Fruit fly (Drosophila melanogaster) whole organism, prepupa: ENCODE results near the gene CG5828.

Source experiments
- Blimp-1 ChIP-seq: fragments of 200-800 bp; sonication (Bioruptor generic); optimal IDR thresholded peaks from 3 replicates; lab custom pipeline; 2017; ENCODE audit warnings: missing biosample characterization, missing genetic modification characterization, mild to moderate bottlenecking, moderate library complexity, missing genetic modification reagents
- CG10631 ChIP-seq: fragments of 200-800 bp; sonication (Bioruptor generic); optimal IDR thresholded peaks from 2 replicates; lab custom pipeline; 2016; ENCODE audit warnings: missing biosample characterization, missing genetic modification characterization
- CG10669 ChIP-seq: fragments of 200-800 bp; sonication (Bioruptor generic); optimal IDR thresholded peaks from 3 replicates; lab custom pipeline; 2018; ENCODE audit warnings: missing biosample characterization, mild to moderate bottlenecking, missing genetic modification characterization, moderate library complexity
- CG11294 ChIP-seq: fragments of 200-800 bp; sonication (Bioruptor generic); IDR thresholded peaks from 2 replicates; pipeline ENCODE4 v1.3.6; 2022; ENCODE audit warnings: missing biosample characterization, missing genetic modification characterization
- CG11762 ChIP-seq: fragments of 200-800 bp; sonication (Bioruptor generic); optimal IDR thresholded peaks from 3 replicates; lab custom pipeline; 2016; ENCODE audit warnings: missing biosample characterization, missing genetic modification characterization; ENCODE audit not compliant: insufficient read depth
- CG11902 ChIP-seq: fragments of 200-800 bp; sonication (Bioruptor generic); optimal IDR thresholded peaks from 3 replicates; lab custom pipeline; 2016; ENCODE audit warnings: missing biosample characterization, missing genetic modification characterization
- CG1621 ChIP-seq: fragments of 200-800 bp; sonication (Bioruptor generic); optimal IDR thresholded peaks from 3 replicates; lab custom pipeline; 2018; ENCODE audit warnings: missing biosample characterization, mild to moderate bottlenecking, missing genetic modification characterization
- CG16779 ChIP-seq: fragments of 200-800 bp; sonication (Bioruptor generic); optimal IDR thresholded peaks from 3 replicates; lab custom pipeline; 2017; ENCODE audit warnings: missing biosample characterization, mild to moderate bottlenecking, missing genetic modification characterization
- CG3032 ChIP-seq: fragments of 200-800 bp; optimal IDR thresholded peaks from 2 replicates; lab custom pipeline; 2019; ENCODE audit warnings: missing biosample characterization, mild to moderate bottlenecking, missing genetic modification characterization, moderate library complexity
- CG31627 ChIP-seq: fragments of 200-800 bp; sonication (Bioruptor generic); optimal IDR thresholded peaks from 3 replicates; lab custom pipeline; 2016; ENCODE audit warnings: missing biosample characterization, missing genetic modification characterization
- CG32006 ChIP-seq: fragments of 200-800 bp; sonication (Bioruptor generic); optimal IDR thresholded peaks from 3 replicates; lab custom pipeline; 2017; ENCODE audit warnings: missing biosample characterization, mild to moderate bottlenecking, missing genetic modification characterization
- CG34406 ChIP-seq: fragments of 200-800 bp; sonication (Bioruptor generic); optimal IDR thresholded peaks from 3 replicates; lab custom pipeline; 2016; ENCODE audit warnings: missing biosample characterization, missing genetic modification characterization
- CG6163 ChIP-seq: fragments of 200-800 bp; sonication (Bioruptor generic); IDR thresholded peaks from 3 replicates; pipeline ENCODE4 v1.3.6; 2022; ENCODE audit warnings: missing biosample characterization, missing genetic modification characterization
- CG6276 ChIP-seq: fragments of 200-800 bp; sonication (Bioruptor generic); optimal IDR thresholded peaks from 2 replicates; lab custom pipeline; 2017; ENCODE audit warnings: missing biosample characterization, mild to moderate bottlenecking, missing genetic modification characterization
- CG6792 ChIP-seq: fragments of 200-800 bp; sonication (Bioruptor generic); optimal IDR thresholded peaks from 3 replicates; lab custom pipeline; 2016; ENCODE audit warnings: missing biosample characterization, missing genetic modification characterization
- CG6854 ChIP-seq: fragments of 200-800 bp; sonication (Bioruptor generic); optimal IDR thresholded peaks from 2 replicates; lab custom pipeline; 2017; ENCODE audit warnings: missing biosample characterization, mild to moderate bottlenecking, missing genetic modification characterization
- CG8119 ChIP-seq: fragments of 200-800 bp; sonication (Bioruptor generic); IDR thresholded peaks from 3 replicates; pipeline ENCODE4 v1.3.6; 2022; ENCODE audit warnings: missing biosample characterization, missing genetic modification characterization
- CG8319 ChIP-seq: fragments of 200-800 bp; sonication (Bioruptor generic); optimal IDR thresholded peaks from 3 replicates; lab custom pipeline; 2016; ENCODE audit warnings: missing biosample characterization, missing genetic modification characterization
- CG8632 ChIP-seq: fragments of 200-800 bp; sonication (Bioruptor generic); optimal IDR thresholded peaks from 3 replicates; lab custom pipeline; 2016; ENCODE audit warnings: missing biosample characterization, missing genetic modification characterization
- CG9139 ChIP-seq: fragments of 200-800 bp; sonication (Bioruptor generic); optimal IDR thresholded peaks from 3 replicates; lab custom pipeline; 2017; ENCODE audit warnings: missing biosample characterization, mild to moderate bottlenecking, missing genetic modification characterization
- Eip75B ChIP-seq: fragments of 200-800 bp; sonication (Bioruptor generic); optimal IDR thresholded peaks from 3 replicates; lab custom pipeline; 2016; ENCODE audit warnings: missing biosample characterization, missing genetic modification characterization
- Eip78C ChIP-seq: fragments of 200-800 bp; sonication (Bioruptor generic); peaks from one replicate; lab custom pipeline; 2016; ENCODE audit warnings: missing biosample characterization, missing genetic modification characterization
- Eip93F ChIP-seq: fragments of 200-800 bp; sonication (Bioruptor generic); optimal IDR thresholded peaks from 2 replicates; lab custom pipeline; 2016; ENCODE audit warnings: missing biosample characterization, mild to moderate bottlenecking, missing genetic modification characterization
- Ets21C ChIP-seq: fragments of 200-800 bp; sonication (Bioruptor generic); optimal IDR thresholded peaks from 3 replicates; lab custom pipeline; 2016; ENCODE audit warnings: missing biosample characterization, missing genetic modification characterization
- Ets96B ChIP-seq: fragments of 200-800 bp; optimal IDR thresholded peaks from 2 replicates; lab custom pipeline; 2019; ENCODE audit warnings: missing biosample characterization, mild to moderate bottlenecking, missing genetic modification characterization, moderate library complexity
- Gug ChIP-seq: fragments of 200-800 bp; sonication (Bioruptor generic); IDR thresholded peaks from 2 replicates; pipeline ENCODE4 v1.3.6; 2022; ENCODE audit warnings: missing biosample characterization, missing genetic modification characterization
- Hr38 ChIP-seq: sonication (Bioruptor generic); optimal IDR thresholded peaks from 2 replicates; lab custom pipeline; 2016; ENCODE audit warnings: missing biosample characterization, missing genetic modification characterization
- Hr39 ChIP-seq: fragments of 200-800 bp; sonication (Bioruptor generic); optimal IDR thresholded peaks from 2 replicates; lab custom pipeline; 2016; ENCODE audit warnings: missing biosample characterization, missing genetic modification characterization
- Lpt ChIP-seq: fragments of 200-800 bp; sonication (Bioruptor generic); optimal IDR thresholded peaks from 3 replicates; lab custom pipeline; 2016; ENCODE audit warnings: missing biosample characterization, missing genetic modification characterization
- Met ChIP-seq: fragments of 200-800 bp; sonication (Bioruptor generic); optimal IDR thresholded peaks from 3 replicates; lab custom pipeline; 2016; ENCODE audit warnings: missing biosample characterization, missing genetic modification characterization
- OdsH ChIP-seq: fragments of 200-800 bp; sonication (Bioruptor generic); optimal IDR thresholded peaks from 3 replicates; lab custom pipeline; 2016; ENCODE audit warnings: missing biosample characterization, missing genetic modification characterization
- Smox ChIP-seq: fragments of 200-800 bp; sonication (Bioruptor generic); optimal IDR thresholded peaks from 3 replicates; lab custom pipeline; 2016; ENCODE audit warnings: missing biosample characterization, missing genetic modification characterization
- Sox102F ChIP-seq: fragments of 200-800 bp; sonication (Bioruptor generic); optimal IDR thresholded peaks from 2 replicates; lab custom pipeline; 2016; ENCODE audit warnings: missing biosample characterization, mild to moderate bottlenecking, missing genetic modification characterization
- Sox14 ChIP-seq: fragments of 200-800 bp; sonication (Bioruptor generic); optimal IDR thresholded peaks from 3 replicates; lab custom pipeline; 2016; ENCODE audit warnings: missing biosample characterization, missing genetic modification characterization
- Sox15 ChIP-seq: fragments of 200-800 bp; sonication (Bioruptor generic); optimal IDR thresholded peaks from 3 replicates; lab custom pipeline; 2016; ENCODE audit warnings: missing biosample characterization, missing genetic modification characterization
- achi ChIP-seq: fragments of 200-800 bp; sonication (Bioruptor generic); optimal IDR thresholded peaks from 3 replicates; lab custom pipeline; 2016; ENCODE audit warnings: missing biosample characterization, missing genetic modification characterization
- acj6 ChIP-seq: fragments of 200-800 bp; sonication (Bioruptor generic); optimal IDR thresholded peaks from 3 replicates; lab custom pipeline; 2016; ENCODE audit warnings: missing biosample characterization, missing genetic modification characterization
- cyc ChIP-seq: fragments of 200-800 bp; sonication (Bioruptor generic); optimal IDR thresholded peaks from 3 replicates; lab custom pipeline; 2016; ENCODE audit warnings: missing biosample characterization, missing genetic modification characterization
- dac ChIP-seq: fragments of 200-800 bp; sonication (Bioruptor generic); optimal IDR thresholded peaks from 2 replicates; lab custom pipeline; 2017; ENCODE audit warnings: missing biosample characterization, mild to moderate bottlenecking, missing genetic modification characterization
- dsx ChIP-seq: fragments of 200-800 bp; optimal IDR thresholded peaks from 3 replicates; lab custom pipeline; 2019; ENCODE audit warnings: missing biosample characterization, mild to moderate bottlenecking, missing genetic modification characterization, moderate library complexity; ENCODE audit not compliant: poor library complexity, severe bottlenecking
- eg ChIP-seq: fragments of 200-800 bp; sonication (Bioruptor generic); IDR thresholded peaks from 3 replicates; pipeline ENCODE4 v1.3.6; 2022; ENCODE audit warnings: missing biosample characterization, missing genetic modification characterization
- esn ChIP-seq: fragments of 200-800 bp; sonication (Bioruptor generic); optimal IDR thresholded peaks from 2 replicates; lab custom pipeline; 2016; ENCODE audit warnings: missing biosample characterization, mild to moderate bottlenecking, missing genetic modification characterization, moderate library complexity
- fd59A ChIP-seq: fragments of 200-800 bp; sonication (Bioruptor generic); optimal IDR thresholded peaks from 2 replicates; lab custom pipeline; 2017; ENCODE audit warnings: missing biosample characterization, mild to moderate bottlenecking, missing genetic modification characterization, missing genetic modification reagents
- fd85E ChIP-seq: fragments of 200-800 bp; sonication (Bioruptor generic); optimal IDR thresholded peaks from 3 replicates; lab custom pipeline; 2016; ENCODE audit warnings: missing biosample characterization, missing genetic modification characterization
- fkh ChIP-seq: fragments of 200-800 bp; sonication (Bioruptor generic); optimal IDR thresholded peaks from 3 replicates; lab custom pipeline; 2017; ENCODE audit warnings: missing biosample characterization, mild to moderate bottlenecking, missing genetic modification characterization, moderate library complexity
- lz ChIP-seq: fragments of 200-800 bp; sonication (Bioruptor generic); optimal IDR thresholded peaks from 3 replicates; lab custom pipeline; 2016; ENCODE audit warnings: missing biosample characterization, missing genetic modification characterization
- net ChIP-seq: fragments of 200-800 bp; sonication (Bioruptor generic); optimal IDR thresholded peaks from 3 replicates; lab custom pipeline; 2016; ENCODE audit warnings: missing biosample characterization, missing genetic modification characterization
- pdm3 ChIP-seq: fragments of 200-800 bp; sonication (Bioruptor generic); optimal IDR thresholded peaks from 3 replicates; lab custom pipeline; 2016; ENCODE audit warnings: missing biosample characterization, missing genetic modification characterization
- salr ChIP-seq, 2 experiments: fragments of 200-800 bp; sonication (Bioruptor generic); optimal IDR thresholded peaks; 3 replicates each; lab custom pipeline; 2016 to 2018; ENCODE audit warnings: missing biosample characterization in 2 of 2, missing genetic modification characterization in 2 of 2, mild to moderate bottlenecking in 1 of 2
- spab ChIP-seq: fragments of 200-800 bp; sonication (Bioruptor generic); optimal IDR thresholded peaks from 2 replicates; lab custom pipeline; 2017; ENCODE audit warnings: missing biosample characterization, mild to moderate bottlenecking, missing genetic modification characterization, missing genetic modification reagents
- ss ChIP-seq, 2 experiments: fragments of 200-800 bp; sonication (Bioruptor generic); optimal IDR thresholded peaks; 2 replicates in 1 of 2; 3 replicates in 1 of 2; lab custom pipeline; 2017 to 2018; ENCODE audit warnings: mild to moderate bottlenecking in 2 of 2, missing biosample characterization in 2 of 2, missing genetic modification characterization in 2 of 2, moderate library complexity in 1 of 2
- svp ChIP-seq: fragments of 200-800 bp; sonication (Bioruptor generic); peaks from one replicate; lab custom pipeline; 2016; ENCODE audit warnings: missing biosample characterization, missing genetic modification characterization
- topi ChIP-seq: fragments of 200-800 bp; sonication (Bioruptor generic); optimal IDR thresholded peaks from 3 replicates; lab custom pipeline; 2016; ENCODE audit warnings: missing biosample characterization, missing genetic modification characterization

CG5828 gene

dm6 chr2L:5085561-5085960 lies 8.2 kb upstream of the CG5828 start:
- peak; percentile 57 for TF ChIP-seq Eip78C (GFP tag; lab: Kevin White, UChicago)
- peak; percentile 65 for TF ChIP-seq CG32006 (GFP tag; lab: Kevin White, UChicago)
- TF ChIP-seq achi (GFP tag; lab: Kevin White, UChicago), result peak; percentile 37
- TF ChIP-seq CG8319 (GFP tag; lab: Kevin White, UChicago), result no peak
- no peak for TF ChIP-seq Gug (GFP tag; lab: Robert Waterston, UW)
- no peak for TF ChIP-seq acj6 (GFP tag; lab: Kevin White, UChicago)
- TF ChIP-seq dsx (GFP tag; lab: Kevin White, UChicago), result no peak
- TF ChIP-seq CG8119 (GFP tag; lab: Robert Waterston, UW), result peak; percentile 49; the same call in 1 of the 3 replicates
- no peak for TF ChIP-seq dac
- peak; percentile 31 for TF ChIP-seq OdsH (GFP tag; lab: Kevin White, UChicago)
- TF ChIP-seq salr (GFP tag; optimal IDR thresholded peaks at IDR 0.05; lab: Kevin White, UChicago), result peak in 1 of 2 experiments; percentile 9
- peak; percentile 43 for TF ChIP-seq Met (GFP tag; lab: Kevin White, UChicago)
- no peak for TF ChIP-seq CG11902 (GFP tag; lab: Kevin White, UChicago)
- TF ChIP-seq CG16779 (tag; lab: Kevin White, UChicago), result no peak
- TF ChIP-seq fd59A, result no peak
- TF ChIP-seq pdm3 (GFP tag; lab: Kevin White, UChicago), result peak; percentile 32
- no peak for TF ChIP-seq CG3032 (tag; lab: Kevin White, UChicago)
- no peak for TF ChIP-seq Eip75B (GFP tag; lab: Kevin White, UChicago)
- no peak for TF ChIP-seq Eip93F (GFP tag; lab: Kevin White, UChicago)
- TF ChIP-seq spab, result no peak
- TF ChIP-seq Smox (GFP tag; lab: Kevin White, UChicago), result no peak
- peak; percentile 20 for TF ChIP-seq CG31627 (GFP tag; lab: Kevin White, UChicago)
- TF ChIP-seq CG6276 (GFP tag; lab: Kevin White, UChicago), result peak; percentile 11
- no peak for TF ChIP-seq ss (GFP tag; optimal IDR thresholded peaks at IDR 0.05; lab: Kevin White, UChicago)
- TF ChIP-seq topi (GFP tag; lab: Kevin White, UChicago), result peak; percentile 31
- no peak for TF ChIP-seq Sox14 (GFP tag; lab: Kevin White, UChicago)
- peak; percentile 35 for TF ChIP-seq CG10631 (GFP tag; lab: Kevin White, UChicago)
- TF ChIP-seq CG6854 (GFP tag; lab: Kevin White, UChicago), result no peak
- peak; percentile 47; the same call in 2 of the 3 replicates for TF ChIP-seq CG6163 (GFP tag; lab: Robert Waterston, UW)
- TF ChIP-seq CG11762, result no peak
- no peak for TF ChIP-seq CG10669 (GFP tag; lab: Kevin White, UChicago)
- TF ChIP-seq fd85E (GFP tag; lab: Kevin White, UChicago), result no peak
- no peak for TF ChIP-seq Ets21C
- 0 out of 3 replicates have a peak, but pooled peaks have one; percentile 50 for TF ChIP-seq eg (GFP tag; lab: Robert Waterston, UW)
- TF ChIP-seq lz (GFP tag; lab: Kevin White, UChicago), result peak; percentile 7
- peak; percentile 13 for TF ChIP-seq Ets96B (tag; lab: Kevin White, UChicago)
- TF ChIP-seq Hr38 (GFP tag; lab: Kevin White, UChicago), result no peak
- TF ChIP-seq Hr39, result peak; percentile 14
- no peak for TF ChIP-seq CG9139 (GFP tag; lab: Kevin White, UChicago)
- peak; percentile 34 for TF ChIP-seq cyc (GFP tag; lab: Kevin White, UChicago)
- no peak for TF ChIP-seq CG6792
- TF ChIP-seq net, result no peak
- peak; percentile 49 for TF ChIP-seq esn (GFP tag; lab: Kevin White, UChicago)
- peak; percentile 45 for TF ChIP-seq CG8632
- TF ChIP-seq svp (GFP tag; lab: Kevin White, UChicago), result peak; percentile 73
- TF ChIP-seq Sox102F (GFP tag; lab: Kevin White, UChicago), result peak; percentile 18
- TF ChIP-seq CG34406 (GFP tag; lab: Kevin White, UChicago), result peak; percentile 37
- TF ChIP-seq Lpt (GFP tag; lab: Kevin White, UChicago), result no peak
- TF ChIP-seq CG11294 (GFP tag; lab: Robert Waterston, UW), result peak; percentile 19; the same call in 1 of the 2 replicates
- TF ChIP-seq fkh (GFP tag; lab: Kevin White, UChicago), result no peak
- TF ChIP-seq Blimp-1 (GFP tag; lab: Kevin White, UChicago), result no peak
- TF ChIP-seq Sox15, result no peak
- TF ChIP-seq CG1621, result no peak
